Worm (Caenorhabditis elegans) whole organism, young adult: Measurements from ENCODE around the gene gap-1.

Experiments used
- bed-1 ChIP-seq: fragments of 200-800 bp; sonication (Bioruptor generic); IDR thresholded peaks from 2 replicates; pipeline ENCODE4 v1.3.6; 2022; ENCODE audit warnings: missing genetic modification reagents, missing genetic modification characterization, missing compliant biosample characterization

gap-1 gene

ce11 chrX:2242568-2243185 is 50.4 kb downstream of the gap-1 start, which contains the start of gene rpl-11.2 (continued):
- TF ChIP-seq bed-1 (GFP tag; lab: Robert Waterston, UW): no peak
